Fruit fly (Drosophila melanogaster) whole organism, embryonic: ENCODE results near the gene Dfd.

Experiments used
- Abd-B ChIP-seq: fragments of 200-800 bp; sonication (Bioruptor generic); optimal IDR thresholded peaks from 2 replicates; lab custom pipeline; 2018; ENCODE audit warnings: missing biosample characterization, mild to moderate bottlenecking, missing genetic modification characterization, moderate library complexity
- Asciz ChIP-seq: fragments of 200-800 bp; sonication (Bioruptor generic); optimal IDR thresholded peaks from 2 replicates; lab custom pipeline; 2017; ENCODE audit warnings: missing biosample characterization, mild to moderate bottlenecking, missing genetic modification characterization, missing genetic modification reagents
- B-H1 ChIP-seq: fragments of 200-800 bp; sonication (Bioruptor generic); IDR thresholded peaks from 3 replicates; pipeline ENCODE4 v1.3.6; 2022; ENCODE audit warnings: missing biosample characterization, missing genetic modification characterization
- CG10267 ChIP-seq: fragments of 200-800 bp; sonication (Bioruptor generic); optimal IDR thresholded peaks from 2 replicates; lab custom pipeline; 2018; ENCODE audit warnings: missing biosample characterization, mild to moderate bottlenecking, missing genetic modification characterization, moderate library complexity
- CG14050 ChIP-seq: fragments of 200-800 bp; sonication (Bioruptor generic); IDR thresholded peaks from 3 replicates; pipeline ENCODE4 v1.3.6; 2022; ENCODE audit warnings: missing biosample characterization, missing genetic modification characterization
- CG17328 ChIP-seq: fragments of 200-800 bp; sonication (Bioruptor generic); IDR thresholded peaks from 2 replicates; pipeline ENCODE4 v1.3.6; 2022; ENCODE audit warnings: missing biosample characterization, missing genetic modification characterization
- CG17361 ChIP-seq: fragments of 200-800 bp; sonication (Bioruptor generic); IDR thresholded peaks from 3 replicates; pipeline ENCODE4 v1.3.6; 2022; ENCODE audit warnings: missing biosample characterization, missing genetic modification characterization
- CG17802 ChIP-seq: fragments of 200-800 bp; sonication (Bioruptor generic); optimal IDR thresholded peaks from 2 replicates; lab custom pipeline; 2018; ENCODE audit warnings: missing biosample characterization, mild to moderate bottlenecking, missing genetic modification characterization, moderate library complexity
- CG2116 ChIP-seq: fragments of 200-800 bp; sonication (Bioruptor generic); optimal IDR thresholded peaks from 3 replicates; lab custom pipeline; 2018; ENCODE audit warnings: missing biosample characterization, mild to moderate bottlenecking, missing genetic modification characterization
- CG6254 ChIP-seq: fragments of 200-800 bp; sonication (Bioruptor generic); optimal IDR thresholded peaks from 3 replicates; lab custom pipeline; 2017; ENCODE audit warnings: mild to moderate bottlenecking, missing biosample characterization, missing genetic modification reagents, missing genetic modification characterization
- CG6654 ChIP-seq: fragments of 200-800 bp; sonication (Bioruptor generic); optimal IDR thresholded peaks from 2 replicates; lab custom pipeline; 2017; ENCODE audit warnings: missing biosample characterization, mild to moderate bottlenecking, missing genetic modification characterization
- CG6791 ChIP-seq: fragments of 200-800 bp; sonication (Bioruptor generic); IDR thresholded peaks from 3 replicates; pipeline ENCODE4 v1.3.6; 2022; ENCODE audit warnings: missing biosample characterization, missing genetic modification characterization; ENCODE audit not compliant: partially characterized antibody
- CG7745 ChIP-seq: fragments of 200-800 bp; sonication (Bioruptor generic); optimal IDR thresholded peaks from 2 replicates; lab custom pipeline; 2018; ENCODE audit warnings: missing biosample characterization, mild to moderate bottlenecking, missing genetic modification characterization, moderate library complexity
- CG7786 ChIP-seq: fragments of 200-800 bp; sonication (Bioruptor generic); optimal IDR thresholded peaks from 2 replicates; lab custom pipeline; 2016; ENCODE audit warnings: missing biosample characterization, missing genetic modification characterization
- CG8478 ChIP-seq: fragments of >200 bp; optimal IDR thresholded peaks from 2 replicates; lab custom pipeline; 2018
- CoRest ChIP-seq: fragments of 200-800 bp; sonication (Bioruptor generic); optimal IDR thresholded peaks from 3 replicates; lab custom pipeline; 2018; ENCODE audit warnings: missing biosample characterization, mild to moderate bottlenecking, missing genetic modification characterization, moderate library complexity
- Doc2 ChIP-seq: fragments of 200-800 bp; sonication (Bioruptor generic); IDR thresholded peaks from 2 replicates; pipeline ENCODE4 v1.3.6; 2022; ENCODE audit warnings: missing biosample characterization, missing genetic modification characterization
- Dp ChIP-seq: fragments of 200-800 bp; sonication (Bioruptor generic); optimal IDR thresholded peaks from 2 replicates; lab custom pipeline; 2018; ENCODE audit warnings: missing biosample characterization, mild to moderate bottlenecking, missing genetic modification characterization, moderate library complexity
- Gsc ChIP-seq: fragments of 200-800 bp; sonication (Bioruptor generic); IDR thresholded peaks from 2 replicates; pipeline ENCODE4 v1.3.6; 2022; ENCODE audit warnings: missing biosample characterization, missing genetic modification characterization
- H15 ChIP-seq: fragments of 200-800 bp; sonication (Bioruptor generic); IDR thresholded peaks from 3 replicates; pipeline ENCODE4 v1.3.6; 2022; ENCODE audit warnings: missing biosample characterization, missing genetic modification characterization
- Rx ChIP-seq: fragments of 200-800 bp; sonication (Bioruptor generic); IDR thresholded peaks from 2 replicates; pipeline ENCODE4 v1.3.6; 2022; ENCODE audit warnings: missing biosample characterization, missing genetic modification characterization
- Sox102F ChIP-seq: fragments of 200-800 bp; sonication (Bioruptor generic); optimal IDR thresholded peaks from 2 replicates; lab custom pipeline; 2018; ENCODE audit warnings: missing biosample characterization, mild to moderate bottlenecking, missing genetic modification characterization, moderate library complexity
- Taf1 ChIP-seq: fragments of 200-800 bp; sonication (Bioruptor generic); IDR thresholded peaks from 2 replicates; pipeline ENCODE4 v1.3.6; 2022; ENCODE audit warnings: missing biosample characterization, missing genetic modification characterization
- ac ChIP-seq: fragments of 200-800 bp; sonication (Bioruptor generic); optimal IDR thresholded peaks from 3 replicates; lab custom pipeline; 2017; ENCODE audit warnings: missing biosample characterization, mild to moderate bottlenecking, missing genetic modification characterization
- ap ChIP-seq: fragments of 200-800 bp; sonication (Bioruptor generic); IDR thresholded peaks from 2 replicates; pipeline ENCODE4 v1.3.6; 2022; ENCODE audit warnings: missing biosample characterization, missing genetic modification characterization
- bbx ChIP-seq: fragments of 200-800 bp; sonication (Bioruptor generic); IDR thresholded peaks from 2 replicates; pipeline ENCODE4 v1.3.6; 2022; ENCODE audit warnings: missing biosample characterization, missing genetic modification characterization; ENCODE audit not compliant: partially characterized antibody
- corto ChIP-seq: fragments of 200-800 bp; sonication (Bioruptor generic); optimal IDR thresholded peaks from 2 replicates; lab custom pipeline; 2016; ENCODE audit warnings: missing biosample characterization, mild to moderate bottlenecking, missing genetic modification characterization, moderate library complexity
- dati ChIP-seq: fragments of 200-800 bp; sonication (Bioruptor generic); IDR thresholded peaks from 2 replicates; pipeline ENCODE4 v1.3.6; 2022; ENCODE audit warnings: missing biosample characterization, missing genetic modification characterization
- esg ChIP-seq: fragments of 200-800 bp; sonication (Bioruptor generic); conservative IDR thresholded peaks from 2 replicates; pipeline ENCODE4 v1.3.6; 2022; ENCODE audit warnings: missing biosample characterization, missing genetic modification characterization
- fu2 ChIP-seq: fragments of 200-800 bp; sonication (Bioruptor generic); optimal IDR thresholded peaks from 2 replicates; lab custom pipeline; 2016; ENCODE audit warnings: missing biosample characterization, missing genetic modification characterization
- gsb ChIP-seq: fragments of 200-800 bp; sonication (Bioruptor generic); IDR thresholded peaks from 2 replicates; pipeline ENCODE4 v1.3.6; 2022; ENCODE audit warnings: missing biosample characterization, missing genetic modification characterization
- h ChIP-seq: fragments of >200 bp; optimal IDR thresholded peaks from 2 replicates; lab custom pipeline; 2017
- kay ChIP-seq: fragments of 200-800 bp; sonication (Bioruptor generic); optimal IDR thresholded peaks from 2 replicates; lab custom pipeline; 2016; ENCODE audit warnings: missing biosample characterization, missing genetic modification characterization
- kni ChIP-seq: fragments of 200-800 bp; sonication (Bioruptor generic); optimal IDR thresholded peaks from 3 replicates; lab custom pipeline; 2017; ENCODE audit warnings: mild to moderate bottlenecking, missing biosample characterization, missing genetic modification reagents, missing genetic modification characterization
- knrl ChIP-seq: fragments of 200-800 bp; sonication (Bioruptor generic); IDR thresholded peaks from 3 replicates; pipeline ENCODE4 v1.3.6; 2022; ENCODE audit warnings: missing biosample characterization, missing genetic modification characterization; ENCODE audit not compliant: partially characterized antibody
- lbe ChIP-seq: fragments of 200-800 bp; sonication (Bioruptor generic); optimal IDR thresholded peaks from 2 replicates; lab custom pipeline; 2016; ENCODE audit warnings: missing biosample characterization, mild to moderate bottlenecking, missing genetic modification characterization
- lola ChIP-seq, 3 experiments: fragments of >200 bp in 2 of 3; fragments of 200-800 bp in 1 of 3; sonication (Bioruptor generic) in 1 of 3; optimal IDR thresholded peaks; 2 replicates each; lab custom pipeline; 2017 to 2019; ENCODE audit warnings: missing biosample characterization in 3 of 3, missing genetic modification characterization in 3 of 3, mild to moderate bottlenecking in 1 of 3, moderate library complexity in 1 of 3
- lov ChIP-seq, 2 experiments: fragments of 200-800 bp in 1 of 2; fragments of >200 bp in 1 of 2; sonication (Bioruptor generic) in 1 of 2; IDR thresholded peaks in 1 of 2; optimal IDR thresholded peaks in 1 of 2; 2 replicates in 1 of 2; 3 replicates in 1 of 2; pipeline versions ENCODE4 v1.3.6 to Lab custom; 2017 to 2022; ENCODE audit warnings: missing biosample characterization in 1 of 2, missing genetic modification characterization in 1 of 2
- mld ChIP-seq: fragments of 200-800 bp; sonication (Bioruptor generic); IDR thresholded peaks from 3 replicates; pipeline ENCODE4 v1.3.6; 2022; ENCODE audit warnings: missing biosample characterization, missing genetic modification characterization; ENCODE audit not compliant: partially characterized antibody
- onecut ChIP-seq: fragments of 200-800 bp; sonication (Bioruptor generic); IDR thresholded peaks from 2 replicates; pipeline ENCODE4 v1.3.6; 2022; ENCODE audit warnings: missing biosample characterization, missing genetic modification characterization
- psq ChIP-seq: fragments of 200-800 bp; sonication (Bioruptor generic); optimal IDR thresholded peaks from 2 replicates; lab custom pipeline; 2017; ENCODE audit warnings: missing biosample characterization, missing genetic modification characterization
- repo ChIP-seq: fragments of 200-800 bp; sonication (Bioruptor generic); optimal IDR thresholded peaks from 2 replicates; lab custom pipeline; 2016; ENCODE audit warnings: missing biosample characterization, missing genetic modification characterization
- rib ChIP-seq: fragments of 200-800 bp; sonication (Bioruptor generic); IDR thresholded peaks from 2 replicates; pipeline ENCODE4 v1.3.6; 2022; ENCODE audit warnings: missing biosample characterization, missing genetic modification characterization
- sna ChIP-seq: fragments of 200-800 bp; sonication (Bioruptor generic); IDR thresholded peaks from 2 replicates; pipeline ENCODE4 v1.3.6; 2022; ENCODE audit warnings: missing biosample characterization, missing genetic modification characterization; ENCODE audit not compliant: partially characterized antibody
- so ChIP-seq: fragments of 200-800 bp; sonication (Bioruptor generic); IDR thresholded peaks from 3 replicates; pipeline ENCODE4 v1.3.6; 2022; ENCODE audit warnings: missing biosample characterization, missing genetic modification characterization
- ssp ChIP-seq: fragments of 200-800 bp; sonication (Bioruptor generic); IDR thresholded peaks from 2 replicates; pipeline ENCODE4 v1.3.6; 2022; ENCODE audit warnings: missing biosample characterization, missing genetic modification characterization
- tgo ChIP-seq: fragments of 200-800 bp; sonication (Bioruptor generic); IDR thresholded peaks from 3 replicates; pipeline ENCODE4 v1.3.6; 2022; ENCODE audit warnings: missing biosample characterization, missing genetic modification characterization
- vvl ChIP-seq: fragments of 200-800 bp; sonication (Bioruptor generic); IDR thresholded peaks from 2 replicates; pipeline ENCODE4 v1.3.6; 2022; ENCODE audit warnings: missing biosample characterization, missing genetic modification characterization
- wek ChIP-seq: fragments of 200-800 bp; sonication (Bioruptor generic); optimal IDR thresholded peaks from 3 replicates; lab custom pipeline; 2018; ENCODE audit warnings: missing biosample characterization, mild to moderate bottlenecking, missing genetic modification characterization, moderate library complexity

The Dfd gene

dm6 chr3R:6791189-6791886 lies at the start of gene Dfd (continued):
- TF ChIP-seq corto (GFP tag; lab: Kevin White, UChicago), result no peak
- no peak; the same call in 1 of the 2 replicates for TF ChIP-seq vvl (GFP tag; lab: Robert Waterston, UW)
- TF ChIP-seq ac (GFP tag; lab: Kevin White, UChicago), result no peak
- TF ChIP-seq fu2, result no peak
- no peak for TF ChIP-seq H15 (GFP tag; lab: Robert Waterston, UW)
- no peak for TF ChIP-seq rib
- peak; percentile 0 for TF ChIP-seq CG6254
- TF ChIP-seq so (GFP tag; lab: Robert Waterston, UW), result 0 out of 3 replicates have a peak, but pooled peaks have one; percentile 14
- no peak for TF ChIP-seq bbx
- TF ChIP-seq lbe (GFP tag; lab: Kevin White, UChicago), result no peak
- TF ChIP-seq CG7745, result no peak
- TF ChIP-seq knrl (GFP tag; lab: Robert Waterston, UW), result 0 out of 3 replicates have a peak, but pooled peaks have one; percentile 41
- TF ChIP-seq sna, result no peak
- no peak for TF ChIP-seq repo (GFP tag; lab: Kevin White, UChicago)
- TF ChIP-seq CG6791 (GFP tag; lab: Robert Waterston, UW), result peak; percentile 50; the same call in 1 of the 3 replicates
- no peak for TF ChIP-seq ssp (GFP tag; lab: Robert Waterston, UW)
- no peak for TF ChIP-seq gsb (GFP tag; lab: Robert Waterston, UW)
- TF ChIP-seq tgo, result peak; percentile 61; the same call in 2 of the 3 replicates
- no peak for TF ChIP-seq kay (GFP tag; lab: Kevin White, UChicago)
- no peak; the same call in 1 of the 2 replicates for TF ChIP-seq esg
- TF ChIP-seq onecut (GFP tag; lab: Robert Waterston, UW), result 0 out of 2 replicates have a peak, but pooled peaks have one; percentile 14
- no peak for TF ChIP-seq Sox102F
- no peak for TF ChIP-seq CG6654
- TF ChIP-seq CG8478, result peak; percentile 90
- no peak for TF ChIP-seq Doc2
- TF ChIP-seq CG14050 (GFP tag; lab: Robert Waterston, UW), result no peak
- TF ChIP-seq CG7786 (GFP tag; lab: Kevin White, UChicago), result no peak
- TF ChIP-seq ap (GFP tag; lab: Robert Waterston, UW), result no peak
- TF ChIP-seq Taf1 (GFP tag; lab: Robert Waterston, UW), result no peak
- TF ChIP-seq Dp, result no peak
- TF ChIP-seq lola (GFP tag; optimal IDR thresholded peaks at IDR 0.05; lab: Kevin White, UChicago), result peak in 1 of 3 experiments; percentile 75
- TF ChIP-seq psq (GFP tag; lab: Kevin White, UChicago), result no peak
- TF ChIP-seq Abd-B, result no peak
- no peak; the same call in 2 of the 3 replicates for TF ChIP-seq mld (GFP tag; lab: Robert Waterston, UW)
- no peak for TF ChIP-seq dati (GFP tag; lab: Robert Waterston, UW)
- no peak for TF ChIP-seq wek (GFP tag; lab: Kevin White, UChicago)
- no peak for TF ChIP-seq h (lab: Kevin White, UChicago)
- peak; percentile 76 for TF ChIP-seq CoRest (tag; lab: Kevin White, UChicago)
- TF ChIP-seq Rx (GFP tag; lab: Robert Waterston, UW), result no peak
- peak; percentile 2 for TF ChIP-seq CG17802 (tag; lab: Kevin White, UChicago)
- peak; percentile 6 for TF ChIP-seq CG2116 (GFP tag; lab: Kevin White, UChicago)
- TF ChIP-seq CG10267 (tag; lab: Kevin White, UChicago), result peak; percentile 54
- TF ChIP-seq CG17361, result no peak; the same call in 1 of the 3 replicates
- TF ChIP-seq Asciz (GFP tag; lab: Kevin White, UChicago), result peak; percentile 10
- TF ChIP-seq kni (GFP tag; lab: Kevin White, UChicago), result peak; percentile 42
- TF ChIP-seq B-H1, result no peak
- no peak for TF ChIP-seq lov (optimal IDR thresholded peaks at IDR 0.05; lab: Kevin White, UChicago)
- TF ChIP-seq lov (GFP tag; IDR thresholded peaks at IDR 0.05; lab: Robert Waterston, UW), result peak; percentile 61; the same call in 1 of the 3 replicates
- TF ChIP-seq Gsc, result no peak
- peak; percentile 65; the same call in 1 of the 2 replicates for TF ChIP-seq CG17328 (GFP tag; lab: Robert Waterston, UW)
